Worm (Caenorhabditis elegans) whole organism, L4 larva: ENCODE measurements around the gene mlt-10.

Source experiments
- spr-3 ChIP-seq: fragments of 200-800 bp; sonication (Bioruptor generic); optimal IDR thresholded peaks from 2 replicates; lab custom pipeline; 2018; ENCODE audit warnings: mild to moderate bottlenecking, missing genetic modification characterization, missing compliant biosample characterization
- ztf-11 ChIP-seq: fragments of 150-350 bp; optimal IDR thresholded peaks from 2 replicates; lab custom pipeline; 2014; ENCODE audit warnings: missing biosample characterization, missing genetic modification characterization

- no peak for TF ChIP-seq spr-3 (GFP tag; lab: Kevin White, UChicago)
- no peak for TF ChIP-seq ztf-11 (tag; lab: Kevin White, UChicago)
Measured at ce11 chrII:601305-601704, 54.8 kb downstream of the mlt-10 start.
